Fruit fly (Drosophila melanogaster) whole organism, prepupa: ENCODE results near the gene nbs.

Experiments used
- CG31627 ChIP-seq: fragments of 200-800 bp; sonication (Bioruptor generic); optimal IDR thresholded peaks from 3 replicates; lab custom pipeline; 2016; ENCODE audit warnings: missing biosample characterization, missing genetic modification characterization
- CG9139 ChIP-seq: fragments of 200-800 bp; sonication (Bioruptor generic); optimal IDR thresholded peaks from 3 replicates; lab custom pipeline; 2017; ENCODE audit warnings: missing biosample characterization, mild to moderate bottlenecking, missing genetic modification characterization

- TF ChIP-seq CG9139 (GFP tag; lab: Kevin White, UChicago) (no peak), CG31627 (GFP tag; lab: Kevin White, UChicago) (peak; percentile 30)
Observed at dm6 chr3L:9718929-9719328, 4.1 kb downstream of the nbs start, which contains the start of the genes CG18178 and CG14174.
